Worm (Caenorhabditis elegans): Measurements from ENCODE around the gene nhr-286.

The nhr-286 gene

DNA sequence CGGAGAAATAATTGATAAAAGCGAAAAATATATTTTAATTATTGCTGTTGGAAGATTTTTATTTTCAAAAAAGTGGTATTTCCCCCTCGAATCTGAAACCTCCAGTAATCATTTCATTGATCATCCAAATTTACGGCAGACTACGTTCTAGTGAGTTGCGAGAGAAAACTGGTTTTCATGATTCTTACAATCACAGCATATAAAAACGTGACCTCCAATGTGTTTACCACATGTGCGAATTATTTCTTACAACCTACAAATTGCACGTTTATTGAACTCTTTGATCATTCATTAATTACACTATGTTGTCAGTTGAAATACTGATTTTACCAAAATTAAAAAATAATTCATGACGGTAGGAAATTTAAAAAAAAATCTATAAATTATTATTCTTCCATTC, 2.2 kb downstream of the nhr-286 start (continued):
- TF ChIP-seq Y55F3AM.14 (GFP tag; optimal IDR thresholded peaks at IDR 0.05) (no peak), mbf-1 (tag; optimal IDR thresholded peaks at IDR 0.05) (no peak), gmeb-1 (tag; optimal IDR thresholded peaks at IDR 0.05) (peak; percentile 61), egl-27 (tag; optimal IDR thresholded peaks at IDR 0.05) (no peak), ztf-1 (GFP tag; conservative IDR thresholded peaks at IDR 0.05) (no peak), fos-1 (tag; optimal IDR thresholded peaks at IDR 0.05) (peak; percentile 23), C34F6.9 (tag; optimal IDR thresholded peaks at IDR 0.05) (peak; percentile 33), mdl-1 (tag; optimal IDR thresholded peaks at IDR 0.05) (peak in 1 of 2 experiments; percentile 5), dmd-4 (tag; optimal IDR thresholded peaks at IDR 0.05) (no peak), ztf-4 (tag; optimal IDR thresholded peaks at IDR 0.05) (peak; percentile 22), lin-11 (tag; optimal IDR thresholded peaks at IDR 0.05) (no peak), aly-2 (tag; optimal IDR thresholded peaks at IDR 0.05) (no peak), sma-9 (GFP tag; optimal IDR thresholded peaks at IDR 0.05) (peak; percentile 86), sma-9 (tag; optimal IDR thresholded peaks at IDR 0.05) (no peak), mab-5 (tag; optimal IDR thresholded peaks at IDR 0.05) (no peak), nhr-25 (tag; optimal IDR thresholded peaks at IDR 0.05) (peak; percentile 91), unc-39 (tag; optimal IDR thresholded peaks at IDR 0.05) (no peak), nhr-21 (tag; optimal IDR thresholded peaks at IDR 0.05) (peak; percentile 58)

DNA sequence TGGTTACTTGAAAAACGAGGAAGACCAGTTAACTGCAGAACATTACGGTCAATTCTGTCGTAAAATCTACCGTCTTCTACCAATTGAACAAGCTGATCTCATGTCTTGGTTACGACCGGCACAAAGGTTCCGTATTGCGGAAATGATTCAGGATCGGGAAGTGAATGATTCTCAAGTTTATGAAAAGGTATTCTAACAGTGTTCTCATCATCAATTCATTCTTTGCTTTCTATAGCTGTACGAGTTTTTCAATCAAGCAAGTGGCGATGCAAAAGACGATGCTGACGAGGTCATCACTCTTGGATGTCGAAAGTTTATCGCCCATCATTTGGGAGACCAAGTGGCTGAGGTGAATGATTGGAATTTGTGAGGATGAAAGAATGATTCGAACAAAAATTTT, 4.1 kb downstream of the nhr-286 start:
- no peak for TF ChIP-seq lin-11 (tag; optimal IDR thresholded peaks at IDR 0.05)
- no peak for TF ChIP-seq egl-27 (tag; optimal IDR thresholded peaks at IDR 0.05)
- TF ChIP-seq F13H6.1 (tag; optimal IDR thresholded peaks at IDR 0.05) = no peak
- TF ChIP-seq elt-3 (tag; optimal IDR thresholded peaks at IDR 0.05) = no peak
- no peak for TF ChIP-seq unc-55 (GFP tag; optimal IDR thresholded peaks at IDR 0.05)
- TF ChIP-seq blmp-1 (tag; optimal IDR thresholded peaks at IDR 0.05; ENCODE audit: insufficient read depth) = no peak

DNA sequence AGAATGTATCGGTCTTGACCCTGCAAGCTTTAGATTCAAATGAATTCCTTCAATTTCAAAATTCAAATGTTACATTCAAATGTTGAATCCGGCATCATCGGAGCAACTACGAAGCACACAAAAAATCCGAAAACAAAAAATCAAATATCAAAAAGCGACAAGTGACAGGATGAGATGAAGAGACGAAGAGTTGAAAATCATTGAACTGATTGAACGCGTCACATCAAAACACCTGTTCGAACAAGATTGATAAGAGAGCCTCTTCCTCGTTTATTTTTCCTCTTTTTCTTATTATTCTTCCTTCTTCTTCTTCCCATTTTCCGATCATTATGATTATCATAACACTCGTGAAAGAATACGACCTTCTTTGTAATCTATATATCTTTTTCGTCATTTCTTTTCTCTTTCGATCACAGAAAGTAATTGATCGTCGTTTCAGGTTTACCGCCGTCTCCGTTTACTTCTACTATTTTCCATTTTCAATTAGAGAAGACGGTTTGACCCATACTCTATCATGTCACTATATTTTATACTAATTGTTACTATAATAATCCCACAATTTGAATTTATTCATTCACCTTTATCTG, 5.8 kb downstream of the nhr-286 start, which contains the start of gene VC5.2:
TSS of gene VC5.2 (plus strand) at position 439 of the 587 bp plus-strand sequence.
- no peak for TF ChIP-seq mab-5 (tag; optimal IDR thresholded peaks at IDR 0.05)
- TF ChIP-seq dmd-4 (tag; optimal IDR thresholded peaks at IDR 0.05) = no peak
- no peak for TF ChIP-seq ztf-11 (tag; optimal IDR thresholded peaks at IDR 0.05)
- no peak for TF ChIP-seq mbf-1 (tag; optimal IDR thresholded peaks at IDR 0.05)
- no peak for TF ChIP-seq lin-39 (tag; optimal IDR thresholded peaks at IDR 0.05)
- TF ChIP-seq nhr-12 (tag; optimal IDR thresholded peaks at IDR 0.05) = no peak
- no peak for TF ChIP-seq nhr-11 (tag; optimal IDR thresholded peaks at IDR 0.05)
- no peak for TF ChIP-seq snpc-4 (tag; optimal IDR thresholded peaks at IDR 0.05)
- TF ChIP-seq unc-55 (GFP tag; optimal IDR thresholded peaks at IDR 0.05) = no peak
- TF ChIP-seq ceh-82 (tag; optimal IDR thresholded peaks at IDR 0.05) = no peak
- TF ChIP-seq lsy-2 (tag; optimal IDR thresholded peaks at IDR 0.05) = peak in 1 of 2 experiments; percentile 37
- no peak for TF ChIP-seq ceh-16 (tag; optimal IDR thresholded peaks at IDR 0.05)
- no peak for TF ChIP-seq lin-13 (GFP tag; optimal IDR thresholded peaks at IDR 0.05)
- TF ChIP-seq unc-62 (GFP tag; optimal IDR thresholded peaks at IDR 0.05) = no peak
- peak; percentile 46 for TF ChIP-seq blmp-1 (tag; optimal IDR thresholded peaks at IDR 0.05; ENCODE audit: insufficient read depth)
- peak; percentile 48 for TF ChIP-seq sma-9 (GFP tag; optimal IDR thresholded peaks at IDR 0.05)
- TF ChIP-seq sma-9 (tag; optimal IDR thresholded peaks at IDR 0.05) = no peak
- no peak for TF ChIP-seq nhr-10 (tag; optimal IDR thresholded peaks at IDR 0.05)
- TF ChIP-seq sem-4 (tag; optimal IDR thresholded peaks at IDR 0.05) = no peak
- TF ChIP-seq sma-3 (GFP tag; optimal IDR thresholded peaks at IDR 0.05) = no peak
- TF ChIP-seq mdl-1 (tag; optimal IDR thresholded peaks at IDR 0.05) = no peak
- no peak for TF ChIP-seq egl-27 (tag; optimal IDR thresholded peaks at IDR 0.05)
- TF ChIP-seq peb-1 (tag; optimal IDR thresholded peaks at IDR 0.05) = no peak
- TF ChIP-seq nhr-6 (tag; optimal IDR thresholded peaks at IDR 0.05) = no peak
- no peak for TF ChIP-seq crh-2 (tag; optimal IDR thresholded peaks at IDR 0.05)
- no peak for TF ChIP-seq elt-1 (tag; optimal IDR thresholded peaks at IDR 0.05)

Measured in whole organism, L2 larva.